Worm (Caenorhabditis elegans): ENCODE measurements around the gene Y51B9A.5.

ce11 chrII:9398370-9398901 is 5.5 kb upstream of the Y51B9A.5 start, which contains the start of the genes Y51B9A.14 and Y51B9A.8:
- TF ChIP-seq tbx-8 (GFP tag; optimal IDR thresholded peaks at IDR 0.05) = no peak
- TF ChIP-seq nhr-28 (tag; optimal IDR thresholded peaks at IDR 0.05) = no peak
- TF ChIP-seq mab-5 (tag; optimal IDR thresholded peaks at IDR 0.05) = no peak
- no peak for TF ChIP-seq unc-62 (GFP tag; optimal IDR thresholded peaks at IDR 0.05)
- no peak for TF ChIP-seq nhr-76 (tag; optimal IDR thresholded peaks at IDR 0.05)
- no peak for TF ChIP-seq ceh-39 (tag; optimal IDR thresholded peaks at IDR 0.05)
- TF ChIP-seq elt-1 (tag; optimal IDR thresholded peaks at IDR 0.05; ENCODE audit: borderline replicate concordance, insufficient read depth) = no peak
- TF ChIP-seq hlh-1 (tag; optimal IDR thresholded peaks at IDR 0.05) = no peak
- TF ChIP-seq zip-8 (tag; optimal IDR thresholded peaks at IDR 0.05) = no peak
- no peak for TF ChIP-seq lsy-2 (tag; optimal IDR thresholded peaks at IDR 0.05)
- no peak for TF ChIP-seq ceh-43 (GFP tag; optimal IDR thresholded peaks at IDR 0.05)
- no peak for TF ChIP-seq blmp-1 (tag; optimal IDR thresholded peaks at IDR 0.05)
- TF ChIP-seq ceh-83 (GFP tag; optimal IDR thresholded peaks at IDR 0.05) = no peak
- no peak for TF ChIP-seq snpc-4 (tag; optimal IDR thresholded peaks at IDR 0.05)
